Worm (Caenorhabditis elegans) whole organism, L2 larva: Measurements from ENCODE around the gene daz-1.

Experiments used
- C34F6.9 ChIP-seq: fragments of 150-350 bp; optimal IDR thresholded peaks from 2 replicates; lab custom pipeline; 2014; ENCODE audit warnings: missing biosample characterization, missing genetic modification characterization
- F13H6.1 ChIP-seq: sonication (generic microtip); optimal IDR thresholded peaks from 2 replicates; lab custom pipeline; 2016; ENCODE audit warnings: missing genetic modification characterization, missing compliant biosample characterization
- Y55F3AM.14 ChIP-seq: fragments of 200-800 bp; sonication (Bioruptor generic); optimal IDR thresholded peaks from 2 replicates; lab custom pipeline; 2018; ENCODE audit warnings: mild to moderate bottlenecking, missing genetic modification characterization, missing compliant biosample characterization
- alr-1 ChIP-seq: fragments of 150-350 bp; optimal IDR thresholded peaks from 2 replicates; lab custom pipeline; 2014; ENCODE audit warnings: missing biosample characterization, missing genetic modification characterization
- aly-2 ChIP-seq: fragments of 150-350 bp; optimal IDR thresholded peaks from 2 replicates; lab custom pipeline; 2014; ENCODE audit warnings: missing biosample characterization, missing genetic modification characterization
- ama-1 ChIP-seq: fragments of 150-350 bp; optimal IDR thresholded peaks from 2 replicates; lab custom pipeline; 2018; ENCODE audit warnings: inconsistent platforms
- blmp-1 ChIP-seq: sonication (generic microtip); optimal IDR thresholded peaks from 2 replicates; lab custom pipeline; 2017; ENCODE audit warnings: missing genetic modification characterization, mild to moderate bottlenecking, missing compliant biosample characterization, antibody characterized with exemption, moderate library complexity; ENCODE audit not compliant: insufficient read depth
- ceh-16 ChIP-seq: fragments of 150-350 bp; optimal IDR thresholded peaks from 2 replicates; lab custom pipeline; 2014; ENCODE audit warnings: missing biosample characterization, missing genetic modification characterization
- ceh-82 ChIP-seq: fragments of 150-350 bp; optimal IDR thresholded peaks from 2 replicates; lab custom pipeline; 2014; ENCODE audit warnings: missing biosample characterization, missing genetic modification characterization
- crh-2 ChIP-seq: sonication (generic microtip); optimal IDR thresholded peaks from 2 replicates; lab custom pipeline; 2017; ENCODE audit warnings: missing biosample characterization, missing genetic modification characterization
- elt-3 ChIP-seq: sonication (generic microtip); optimal IDR thresholded peaks from 2 replicates; lab custom pipeline; 2017; ENCODE audit warnings: missing biosample characterization, missing genetic modification characterization
- fos-1 ChIP-seq: fragments of 150-350 bp; optimal IDR thresholded peaks from 2 replicates; lab custom pipeline; 2014; ENCODE audit warnings: missing biosample characterization, missing genetic modification characterization
- gmeb-1 ChIP-seq: fragments of 150-350 bp; optimal IDR thresholded peaks from 2 replicates; lab custom pipeline; 2014; ENCODE audit warnings: missing biosample characterization, missing genetic modification characterization
- lin-13 ChIP-seq: fragments of 150-350 bp; optimal IDR thresholded peaks from 2 replicates; lab custom pipeline; 2014; ENCODE audit warnings: missing biosample characterization, missing genetic modification reagents, missing genetic modification characterization
- lsy-2 ChIP-seq, 2 experiments: fragments of 150-350 bp in 1 of 2; sonication (generic microtip) in 1 of 2; optimal IDR thresholded peaks; 2 replicates each; lab custom pipeline; 2014 to 2017; ENCODE audit warnings: missing biosample characterization in 2 of 2, missing genetic modification characterization in 2 of 2
- mab-5 ChIP-seq: fragments of 150-350 bp; optimal IDR thresholded peaks from 2 replicates; lab custom pipeline; 2014; ENCODE audit warnings: missing biosample characterization, missing genetic modification characterization
- mbf-1 ChIP-seq: sonication (generic microtip); optimal IDR thresholded peaks from 2 replicates; lab custom pipeline; 2017; ENCODE audit warnings: missing biosample characterization, missing genetic modification characterization
- mdl-1 ChIP-seq, 2 experiments: fragments of 150-350 bp in 1 of 2; sonication (generic microtip) in 1 of 2; optimal IDR thresholded peaks; 2 replicates each; lab custom pipeline; 2017; ENCODE audit warnings: missing biosample characterization in 2 of 2, missing genetic modification characterization in 2 of 2
- nhr-129 ChIP-seq: fragments of 150-350 bp; optimal IDR thresholded peaks from 2 replicates; lab custom pipeline; 2014; ENCODE audit warnings: missing biosample characterization, missing genetic modification characterization
- nhr-21 ChIP-seq: fragments of 150-350 bp; optimal IDR thresholded peaks from 2 replicates; lab custom pipeline; 2014; ENCODE audit warnings: missing biosample characterization, missing genetic modification characterization
- nhr-25 ChIP-seq: fragments of 150-350 bp; sonication (generic microtip); optimal IDR thresholded peaks from 3 replicates; lab custom pipeline; 2014; ENCODE audit warnings: missing biosample characterization, missing genetic modification characterization
- nhr-6 ChIP-seq: fragments of 150-350 bp; optimal IDR thresholded peaks from 2 replicates; lab custom pipeline; 2014; ENCODE audit warnings: missing biosample characterization, missing genetic modification characterization
- nhr-77 ChIP-seq: fragments of 150-350 bp; optimal IDR thresholded peaks from 2 replicates; lab custom pipeline; 2014; ENCODE audit warnings: missing biosample characterization, missing genetic modification characterization
- sem-4 ChIP-seq: fragments of 150-350 bp; optimal IDR thresholded peaks from 2 replicates; lab custom pipeline; 2014; ENCODE audit warnings: missing biosample characterization, missing genetic modification reagents, missing genetic modification characterization
- skn-1 ChIP-seq: sonication (generic microtip); optimal IDR thresholded peaks from 2 replicates; lab custom pipeline; 2017; ENCODE audit warnings: missing biosample characterization, missing genetic modification characterization
- sma-3 ChIP-seq: sonication (generic microtip); optimal IDR thresholded peaks from 2 replicates; lab custom pipeline; 2016; ENCODE audit warnings: missing genetic modification reagents, missing genetic modification characterization, missing compliant biosample characterization
- sma-9 ChIP-seq, 2 experiments: fragments of 150-350 bp in 1 of 2; sonication (generic microtip) in 1 of 2; optimal IDR thresholded peaks; 2 replicates each; lab custom pipeline; 2014 to 2016; ENCODE audit warnings: missing genetic modification characterization in 2 of 2, mild to moderate bottlenecking in 1 of 2, missing biosample characterization in 1 of 2, missing compliant biosample characterization in 1 of 2, missing genetic modification reagents in 1 of 2, moderate library complexity in 1 of 2
- snpc-4 ChIP-seq: fragments of 150-350 bp; optimal IDR thresholded peaks from 2 replicates; lab custom pipeline; 2014; ENCODE audit warnings: missing biosample characterization, missing genetic modification characterization
- unc-39 ChIP-seq: fragments of 150-350 bp; optimal IDR thresholded peaks from 2 replicates; lab custom pipeline; 2014; ENCODE audit warnings: missing biosample characterization, missing genetic modification characterization
- unc-55 ChIP-seq: fragments of 150-350 bp; sonication (generic microtip); optimal IDR thresholded peaks from 3 replicates; lab custom pipeline; 2014; ENCODE audit warnings: missing biosample characterization, missing genetic modification reagents, missing genetic modification characterization
- zag-1 ChIP-seq: fragments of 150-350 bp; optimal IDR thresholded peaks from 2 replicates; lab custom pipeline; 2014; ENCODE audit warnings: missing biosample characterization, missing genetic modification characterization
- ztf-4 ChIP-seq: fragments of 150-350 bp; optimal IDR thresholded peaks from 2 replicates; lab custom pipeline; 2014; ENCODE audit warnings: missing biosample characterization, missing genetic modification characterization

The daz-1 gene

DNA sequence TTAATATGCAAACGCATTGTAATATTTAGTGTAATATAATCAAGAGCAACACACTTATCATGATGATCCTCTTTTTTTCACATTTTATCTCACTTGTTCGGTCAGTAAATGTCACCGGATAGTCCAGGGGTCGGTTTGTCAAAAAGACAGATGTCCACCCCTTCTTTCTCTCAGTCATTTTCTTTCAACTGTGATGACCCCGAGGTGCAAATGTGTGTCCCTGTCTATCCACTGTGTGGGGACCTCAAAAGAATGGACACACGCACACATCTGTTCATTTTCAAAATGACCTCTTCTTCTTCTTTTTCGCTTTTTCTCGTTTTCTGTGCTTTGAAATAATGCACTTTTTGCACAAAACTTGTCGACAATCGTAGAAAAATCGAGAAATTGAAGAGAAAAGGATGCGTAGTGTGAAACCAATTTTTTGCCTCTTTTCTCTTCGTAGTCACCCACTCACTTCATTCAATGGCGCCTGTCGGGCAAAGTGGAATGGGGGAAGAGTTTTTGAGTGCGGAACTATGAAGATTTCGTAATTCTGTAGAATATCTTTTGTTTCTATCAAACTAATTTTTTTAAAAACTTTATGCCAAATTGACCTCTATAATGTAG, 7.7 kb downstream of the daz-1 start:
- no peak for TF ChIP-seq Y55F3AM.14 (GFP tag; lab: Kevin White, UChicago)
- peak; percentile 49 for TF ChIP-seq sem-4
- no peak for TF ChIP-seq ceh-82 (tag; lab: Kevin White, UChicago)
- TF ChIP-seq zag-1 (tag; lab: Kevin White, UChicago), result peak; percentile 32
- TF ChIP-seq nhr-25 (tag; lab: Kevin White, UChicago), result no peak
- no peak for TF ChIP-seq ceh-16 (tag; lab: Kevin White, UChicago)
- no peak for TF ChIP-seq mbf-1 (tag; lab: Kevin White, UChicago)
- peak in 1 of 2 experiments; percentile 46 for TF ChIP-seq lsy-2 (tag; optimal IDR thresholded peaks at IDR 0.05; lab: Kevin White, UChicago)
- TF ChIP-seq alr-1 (tag; lab: Kevin White, UChicago), result no peak
- no peak for TF ChIP-seq nhr-21
- peak; percentile 43 for TF ChIP-seq nhr-129 (tag; lab: Kevin White, UChicago)
- peak; percentile 41 for TF ChIP-seq unc-55 (GFP tag; lab: Kevin White, UChicago)
- peak; percentile 44 for TF ChIP-seq F13H6.1 (tag; lab: Kevin White, UChicago)
- no peak for TF ChIP-seq lin-13 (GFP tag; lab: Kevin White, UChicago)
- TF ChIP-seq C34F6.9 (tag; lab: Kevin White, UChicago), result peak; percentile 23

DNA sequence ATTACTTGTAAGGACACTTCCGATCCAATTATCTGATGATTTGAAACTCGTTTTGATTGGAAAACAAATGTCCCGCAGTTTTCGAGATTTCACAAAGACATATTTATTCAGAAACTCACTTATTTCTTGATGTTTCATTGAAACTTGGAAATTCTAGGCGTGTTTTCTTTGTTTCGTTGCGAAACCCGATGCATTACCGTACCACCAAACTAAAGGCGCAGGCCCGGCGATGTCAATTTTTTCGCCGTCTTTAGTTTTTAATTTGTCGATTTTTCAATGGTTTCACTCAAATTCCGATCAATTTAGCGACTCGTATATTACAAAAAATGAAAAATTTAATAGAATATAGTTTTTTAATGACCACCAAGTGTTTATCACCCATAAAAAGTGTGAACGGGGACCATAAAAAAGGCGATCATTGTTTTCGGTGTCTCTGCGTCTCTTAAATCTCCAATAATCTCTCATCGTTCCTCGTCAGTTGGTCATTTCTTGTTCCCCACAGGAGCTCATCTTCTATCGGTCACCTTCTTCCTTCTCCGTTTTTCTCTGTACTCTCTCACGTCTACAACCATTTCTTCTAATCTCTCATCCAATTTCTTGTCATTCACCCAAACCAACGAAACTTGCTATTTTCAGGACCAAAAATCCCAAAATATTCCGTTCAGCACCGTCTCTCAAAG, 9.8 kb downstream of the daz-1 start, which contains the start of gene clr-1:
clr-1 (plus strand) TSS at position 630 of the 680 bp plus-strand sequence.
- TF ChIP-seq sma-9 (GFP tag; optimal IDR thresholded peaks at IDR 0.05; lab: Kevin White, UChicago), result no peak
- no peak for TF ChIP-seq sma-9 (tag; optimal IDR thresholded peaks at IDR 0.05; lab: Kevin White, UChicago)
- peak; percentile 13 for TF ChIP-seq F13H6.1 (tag; lab: Kevin White, UChicago)

DNA sequence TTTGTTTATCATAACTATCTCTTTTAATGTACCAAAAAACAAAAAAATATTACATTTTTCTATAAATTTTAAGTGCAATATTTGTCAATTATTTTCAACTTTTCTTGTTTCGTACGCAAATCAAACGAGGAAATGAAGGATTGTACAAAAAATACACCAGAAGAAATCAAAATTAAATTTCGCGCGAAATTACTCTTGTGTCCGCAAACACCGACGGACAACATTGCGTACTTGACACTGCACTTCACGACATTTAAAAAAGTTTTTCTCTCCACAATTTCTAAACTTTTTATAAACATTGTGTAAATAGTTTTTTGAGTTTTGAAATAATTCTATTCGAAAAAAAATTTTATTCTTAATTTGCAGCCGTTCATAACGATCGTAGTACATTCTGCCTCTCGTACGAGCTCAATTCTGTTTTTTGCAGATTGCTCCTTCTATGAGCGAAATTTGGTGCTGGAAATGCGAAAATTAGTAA, 17.9 kb downstream of the daz-1 start, which contains the start of gene mrps-16:
mrps-16 (plus strand) TSS at position 428 of the 478 bp plus-strand sequence.
- TF ChIP-seq alr-1 (tag; lab: Kevin White, UChicago) (no peak), ceh-82 (tag; lab: Kevin White, UChicago) (no peak), C34F6.9 (tag; lab: Kevin White, UChicago) (peak; percentile 64), nhr-6 (peak; percentile 8), unc-55 (GFP tag; lab: Kevin White, UChicago) (peak; percentile 72), lin-13 (GFP tag; lab: Kevin White, UChicago) (peak; percentile 39), ama-1 (peak; percentile 3), lsy-2 (tag; optimal IDR thresholded peaks at IDR 0.05; lab: Kevin White, UChicago) (peak; percentile 62 to 88), mdl-1 (tag; optimal IDR thresholded peaks at IDR 0.05; lab: Kevin White, UChicago) (no peak), snpc-4 (tag; lab: Kevin White, UChicago) (peak; percentile 65), skn-1 (no peak), nhr-21 (peak; percentile 41), gmeb-1 (tag; lab: Kevin White, UChicago) (peak; percentile 96), mab-5 (peak; percentile 41), nhr-25 (tag; lab: Kevin White, UChicago) (no peak), nhr-77 (tag; lab: Kevin White, UChicago) (no peak), crh-2 (peak; percentile 34), sma-9 (GFP tag; optimal IDR thresholded peaks at IDR 0.05; lab: Kevin White, UChicago) (peak; percentile 75), sma-9 (tag; optimal IDR thresholded peaks at IDR 0.05; lab: Kevin White, UChicago) (no peak), fos-1 (tag; lab: Kevin White, UChicago) (peak; percentile 26), blmp-1 (tag; lab: Kevin White, UChicago) (no peak), sma-3 (GFP tag; lab: Kevin White, UChicago) (peak; percentile 70), F13H6.1 (tag; lab: Kevin White, UChicago) (peak; percentile 41), sem-4 (no peak), nhr-129 (tag; lab: Kevin White, UChicago) (peak; percentile 53), unc-39 (tag; lab: Kevin White, UChicago) (no peak)

DNA sequence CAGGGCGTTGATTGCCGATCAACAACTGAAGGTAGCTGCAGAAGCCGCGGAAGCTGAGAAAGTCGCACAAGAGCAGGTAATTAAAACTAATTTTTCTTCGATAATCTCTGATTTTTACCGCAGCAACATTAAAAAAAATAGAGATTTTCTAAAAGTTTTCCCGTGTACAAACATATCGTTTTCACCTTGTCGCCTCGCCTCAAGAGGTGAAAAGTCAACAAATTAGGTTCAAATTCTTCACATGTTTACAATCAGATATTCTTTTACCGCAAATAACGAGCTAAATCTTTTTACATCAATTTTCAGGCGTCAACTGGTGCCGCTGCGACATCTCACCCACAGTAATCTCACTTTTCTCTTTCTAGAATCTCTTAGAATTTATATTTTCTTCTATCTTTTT, 18.8 kb downstream of the daz-1 start, which contains the start of gene ilcr-2:
ilcr-2 (plus strand) TSS at position 301 of the 400 bp plus-strand sequence.
- TF ChIP-seq gmeb-1 (tag; lab: Kevin White, UChicago), result no peak
- TF ChIP-seq unc-55 (GFP tag; lab: Kevin White, UChicago), result no peak
- no peak for TF ChIP-seq ztf-4
- no peak for TF ChIP-seq aly-2 (tag; lab: Kevin White, UChicago)
- no peak for TF ChIP-seq ceh-16 (tag; lab: Kevin White, UChicago)
- no peak for TF ChIP-seq nhr-6
- no peak for TF ChIP-seq crh-2
- no peak for TF ChIP-seq F13H6.1 (tag; lab: Kevin White, UChicago)
- no peak for TF ChIP-seq C34F6.9 (tag; lab: Kevin White, UChicago)
- no peak for TF ChIP-seq elt-3 (tag; lab: Kevin White, UChicago)
- TF ChIP-seq nhr-129 (tag; lab: Kevin White, UChicago), result no peak
- TF ChIP-seq nhr-21, result no peak
- TF ChIP-seq snpc-4 (tag; lab: Kevin White, UChicago), result no peak
- TF ChIP-seq mab-5, result no peak
- no peak for TF ChIP-seq unc-39 (tag; lab: Kevin White, UChicago)
- no peak for TF ChIP-seq sma-9 (GFP tag; optimal IDR thresholded peaks at IDR 0.05; lab: Kevin White, UChicago)
- no peak for TF ChIP-seq sma-9 (tag; optimal IDR thresholded peaks at IDR 0.05; lab: Kevin White, UChicago)
- TF ChIP-seq mdl-1 (tag; optimal IDR thresholded peaks at IDR 0.05; lab: Kevin White, UChicago), result no peak
